Worm (Caenorhabditis elegans) whole organism, L4 larva: ENCODE data around the gene F26F2.1.

Experiments used
- F26F4.8 ChIP-seq: fragments of 200-800 bp; sonication (Bioruptor generic); conservative IDR thresholded peaks from 2 replicates; pipeline ENCODE4 v1.3.6; 2022; ENCODE audit warnings: missing genetic modification characterization, missing compliant biosample characterization
- F44E2.7 ChIP-seq: fragments of 200-800 bp; sonication (Bioruptor generic); IDR thresholded peaks from 2 replicates; pipeline ENCODE4 v2.1.2; 2022; ENCODE audit warnings: missing genetic modification characterization, missing compliant biosample characterization
- F49E8.2 ChIP-seq: sonication (generic microtip); optimal IDR thresholded peaks from 2 replicates; lab custom pipeline; 2016; ENCODE audit warnings: missing compliant biosample characterization, mild to moderate bottlenecking, missing genetic modification characterization, borderline replicate concordance
- ZK546.5 ChIP-seq, 2 experiments: sonication (generic microtip); optimal IDR thresholded peaks; 2 replicates each; lab custom pipeline; 2017; ENCODE audit warnings: missing biosample characterization in 2 of 2, missing genetic modification characterization in 2 of 2
- aly-2 ChIP-seq: sonication (generic microtip); optimal IDR thresholded peaks from 2 replicates; lab custom pipeline; 2018; ENCODE audit warnings: missing biosample characterization, missing genetic modification characterization
- ceh-20 ChIP-seq: fragments of 200-800 bp; sonication (Bioruptor generic); IDR thresholded peaks from 2 replicates; pipeline ENCODE4 v1.3.6; 2022; ENCODE audit warnings: missing genetic modification reagents, missing genetic modification characterization, missing compliant biosample characterization
- ceh-62 ChIP-seq: sonication (generic microtip); optimal IDR thresholded peaks from 2 replicates; lab custom pipeline; 2017; ENCODE audit warnings: missing biosample characterization, missing genetic modification characterization
- daf-12 ChIP-seq: fragments of 150-350 bp; optimal IDR thresholded peaks from 2 replicates; lab custom pipeline; 2014; ENCODE audit warnings: missing biosample characterization, missing genetic modification reagents, missing genetic modification characterization
- duxl-1 ChIP-seq: sonication (generic microtip); optimal IDR thresholded peaks from 2 replicates; lab custom pipeline; 2016; ENCODE audit warnings: mild to moderate bottlenecking, missing genetic modification characterization, moderate library complexity, missing compliant biosample characterization; ENCODE audit not compliant: poor library complexity
- egl-27 ChIP-seq: sonication (generic microtip); optimal IDR thresholded peaks from 3 replicates; lab custom pipeline; 2017; ENCODE audit warnings: missing biosample characterization, missing genetic modification reagents, missing genetic modification characterization
- egl-43 ChIP-seq: fragments of 200-800 bp; sonication (Bioruptor generic); IDR thresholded peaks from 2 replicates; pipeline ENCODE4 v1.3.6; 2022; ENCODE audit warnings: missing genetic modification reagents, missing genetic modification characterization, missing compliant biosample characterization
- fkh-10 ChIP-seq: fragments of 150-350 bp; optimal IDR thresholded peaks from 2 replicates; lab custom pipeline; 2014; ENCODE audit warnings: missing biosample characterization, missing genetic modification reagents, missing genetic modification characterization
- jun-1 ChIP-seq: fragments of 150-350 bp; optimal IDR thresholded peaks from 2 replicates; lab custom pipeline; 2014; ENCODE audit warnings: missing biosample characterization, missing genetic modification reagents, missing genetic modification characterization
- lin-38 ChIP-seq: fragments of 200-800 bp; sonication (Bioruptor generic); IDR thresholded peaks from 2 replicates; pipeline ENCODE4 v1.3.6; 2022; ENCODE audit warnings: missing genetic modification reagents, missing genetic modification characterization, missing compliant biosample characterization
- lir-3 ChIP-seq: sonication (generic microtip); optimal IDR thresholded peaks from 2 replicates; lab custom pipeline; 2016; ENCODE audit warnings: mild to moderate bottlenecking, missing genetic modification characterization, missing compliant biosample characterization
- nhr-102 ChIP-seq: sonication (generic microtip); optimal IDR thresholded peaks from 2 replicates; lab custom pipeline; 2016; ENCODE audit warnings: mild to moderate bottlenecking, missing genetic modification characterization, moderate library complexity, missing compliant biosample characterization
- nhr-11 ChIP-seq: fragments of 150-350 bp; optimal IDR thresholded peaks from 2 replicates; lab custom pipeline; 2014; ENCODE audit warnings: missing biosample characterization, missing genetic modification characterization
- nhr-42 ChIP-seq: fragments of 200-800 bp; sonication (Bioruptor generic); IDR thresholded peaks from 2 replicates; pipeline ENCODE4 v1.3.6; 2022; ENCODE audit warnings: missing genetic modification characterization, missing compliant biosample characterization
- nhr-48 ChIP-seq: sonication (generic microtip); optimal IDR thresholded peaks from 2 replicates; lab custom pipeline; 2016; ENCODE audit warnings: mild to moderate bottlenecking, missing genetic modification characterization, missing compliant biosample characterization
- pqm-1 ChIP-seq: sonication (generic microtip); optimal IDR thresholded peaks from 2 replicates; lab custom pipeline; 2017; ENCODE audit warnings: missing biosample characterization, missing genetic modification characterization
- rbr-2 ChIP-seq: sonication (generic microtip); optimal IDR thresholded peaks from 2 replicates; lab custom pipeline; 2016; ENCODE audit warnings: missing genotype, missing genetic modification characterization, missing compliant biosample characterization
- saeg-2 ChIP-seq: fragments of 200-800 bp; sonication (Bioruptor generic); IDR thresholded peaks from 2 replicates; pipeline ENCODE4 v1.3.6; 2022; ENCODE audit warnings: missing genetic modification reagents, missing genetic modification characterization, missing compliant biosample characterization
- set-16 ChIP-seq: fragments of 200-800 bp; sonication (Bioruptor generic); IDR thresholded peaks from 2 replicates; pipeline ENCODE4 v1.3.6; 2022; ENCODE audit warnings: missing genetic modification reagents, missing genetic modification characterization, missing compliant biosample characterization
- snpc-4 ChIP-seq: fragments of 150-350 bp; optimal IDR thresholded peaks from 2 replicates; lab custom pipeline; 2014; ENCODE audit warnings: missing biosample characterization, missing genetic modification characterization
- tra-1 ChIP-seq: fragments of 200-800 bp; sonication (Bioruptor generic); IDR thresholded peaks from 2 replicates; pipeline ENCODE4 v1.3.6; 2022; ENCODE audit warnings: missing genetic modification reagents, missing genetic modification characterization, missing compliant biosample characterization
- unc-130 ChIP-seq: sonication (generic microtip); optimal IDR thresholded peaks from 2 replicates; lab custom pipeline; 2016; ENCODE audit warnings: missing genetic modification reagents, missing genetic modification characterization, missing compliant biosample characterization
- unc-62 ChIP-seq, 3 experiments: fragments of 150-350 bp in 1 of 3; sonication (generic microtip); optimal IDR thresholded peaks in 2 of 3; peaks in 1 of 3; 1 replicate in 1 of 3; 2 replicates in 2 of 3; lab custom pipeline; 2014 to 2017; ENCODE audit warnings: missing biosample characterization in 3 of 3, missing genetic modification characterization in 3 of 3, missing genetic modification reagents in 3 of 3, missing genotype in 1 of 3
- vab-7 ChIP-seq: fragments of 200-800 bp; sonication (Bioruptor generic); IDR thresholded peaks from 2 replicates; pipeline ENCODE4 v1.3.6; 2022; ENCODE audit warnings: missing genetic modification reagents, missing genetic modification characterization, missing compliant biosample characterization
- zag-1 ChIP-seq: fragments of 150-350 bp; optimal IDR thresholded peaks from 2 replicates; lab custom pipeline; 2014; ENCODE audit warnings: missing biosample characterization, missing genetic modification characterization
- zip-2 ChIP-seq: fragments of 150-350 bp; optimal IDR thresholded peaks from 2 replicates; lab custom pipeline; 2014; ENCODE audit warnings: missing biosample characterization, missing genetic modification characterization

The F26F2.1 gene

ce11 chrV:20561795-20562194, at the start of gene F26F2.1:
Gene F26F2.1 (minus strand): TSS chrV:20561895.
- TF ChIP-seq F26F4.8 (GFP tag; lab: Robert Waterston, UW) (no peak), egl-27 (tag; lab: Kevin White, UChicago) (no peak), set-16 (no peak), snpc-4 (tag; lab: Kevin White, UChicago) (no peak), nhr-11 (no peak), pqm-1 (no peak), saeg-2 (no peak), unc-130 (no peak)
- TF ChIP-seq, all 104 proteins: peak for 0

ce11 chrV:20609494-20609893, 47.8 kb upstream of the F26F2.1 start, which contains the start of gene grd-2:
Gene grd-2 (plus strand): TSS chrV:20609794.
- TF ChIP-seq ZK546.5 (tag; optimal IDR thresholded peaks at IDR 0.05; lab: Kevin White, UChicago) (no peak), unc-62 (GFP tag; optimal IDR thresholded peaks at IDR 0.05 in 1 of 2; lab: Kevin White, UChicago) (peak in 1 of 2 experiments; percentile 81), unc-62 (tag; optimal IDR thresholded peaks at IDR 0.05; lab: Kevin White, UChicago) (no peak)
- TF ChIP-seq, all 104 proteins: peak for 1

ce11 chrV:20608688-20609087, 47.0 kb upstream of the F26F2.1 start, which contains the start of gene ttr-12:
Gene ttr-12 (minus strand): TSS chrV:20608788.
- TF ChIP-seq ceh-20 (GFP tag; lab: Robert Waterston, UW): no peak
- TF ChIP-seq nhr-48 (tag; lab: Kevin White, UChicago): peak; percentile 65
- TF ChIP-seq, all 104 proteins: peak for 1

- TF ChIP-seq nhr-11 (no peak), egl-43 (GFP tag; lab: Robert Waterston, UW) (no peak), duxl-1 (no peak), fkh-10 (GFP tag; lab: Kevin White, UChicago) (no peak), nhr-102 (tag; lab: Kevin White, UChicago) (no peak), F49E8.2 (no peak), unc-130 (no peak), ceh-62 (tag; lab: Kevin White, UChicago) (no peak)
Observed at ce11 chrV:20606617-20607016, 44.9 kb upstream of the F26F2.1 start, which contains the start of gene F46B3.23. Gene F46B3.23 (minus strand): TSS chrV:20606717.

- 0 out of 2 replicates have a peak, but pooled peaks have one; percentile 36 for TF ChIP-seq egl-43 (GFP tag; lab: Robert Waterston, UW)
- TF ChIP-seq jun-1 (tag; lab: Kevin White, UChicago): no peak
- TF ChIP-seq vab-7: no peak
- 0 out of 2 replicates have a peak, but pooled peaks have one; percentile 35 for TF ChIP-seq nhr-42 (GFP tag; lab: Robert Waterston, UW)
- TF ChIP-seq rbr-2 (tag; lab: Kevin White, UChicago): no peak
- TF ChIP-seq set-16: peak; percentile 86
- TF ChIP-seq F44E2.7: 0 out of 2 replicates have a peak, but pooled peaks have one; percentile 69
Observed at ce11 chrV:20604606-20605155, 43.0 kb upstream of the F26F2.1 start, which contains the start of gene ttr-57. Gene ttr-57 (plus strand): TSS chrV:20605105.

- peak in 1 of 2 experiments; percentile 14 for TF ChIP-seq unc-62 (GFP tag; optimal IDR thresholded peaks at IDR 0.05 in 1 of 2; lab: Kevin White, UChicago)
- TF ChIP-seq unc-62 (tag; optimal IDR thresholded peaks at IDR 0.05; lab: Kevin White, UChicago): no peak
- no peak for TF ChIP-seq zip-2 (tag; lab: Kevin White, UChicago)
- TF ChIP-seq, all 104 proteins: peak for 1
Observed at ce11 chrV:20603014-20603413, 41.3 kb upstream of the F26F2.1 start, which contains the start of gene ttr-11. Gene ttr-11 (plus strand): TSS chrV:20603314.

- TF ChIP-seq set-16: peak; percentile 76; the same call in 1 of the 2 replicates
- TF ChIP-seq zag-1 (tag; lab: Kevin White, UChicago): no peak
- TF ChIP-seq F44E2.7: 0 out of 2 replicates have a peak, but pooled peaks have one; percentile 31
- TF ChIP-seq aly-2 (tag; lab: Kevin White, UChicago): no peak
- no peak for TF ChIP-seq tra-1 (GFP tag; lab: Robert Waterston, UW)
- no peak for TF ChIP-seq daf-12 (tag; lab: Kevin White, UChicago)
- TF ChIP-seq lin-38 (GFP tag; lab: Robert Waterston, UW): no peak
- TF ChIP-seq lir-3 (tag; lab: Kevin White, UChicago): no peak
- TF ChIP-seq nhr-102 (tag; lab: Kevin White, UChicago): no peak
Observed at ce11 chrV:20600704-20601103, 39.0 kb upstream of the F26F2.1 start.
